Worm (Caenorhabditis elegans) whole organism, late embryonic: ENCODE results near the gene Y50E8A.5.

Experiments used
- T23F11.4 ChIP-seq: fragments of 200-800 bp; sonication (Bioruptor generic); optimal IDR thresholded peaks from 2 replicates; lab custom pipeline; 2018; ENCODE audit warnings: mild to moderate bottlenecking, missing genetic modification characterization, missing compliant biosample characterization
- ahr-1 ChIP-seq: sonication (generic microtip); optimal IDR thresholded peaks from 2 replicates; lab custom pipeline; 2016; ENCODE audit warnings: missing genetic modification characterization, missing compliant biosample characterization
- ama-1 ChIP-seq: fragments of 150-350 bp; optimal IDR thresholded peaks from 2 replicates; lab custom pipeline; 2014
- ceh-18 ChIP-seq: sonication (generic microtip); optimal IDR thresholded peaks from 2 replicates; lab custom pipeline; 2016; ENCODE audit warnings: missing genetic modification characterization, missing compliant biosample characterization
- ceh-22 ChIP-seq: sonication (generic microtip); optimal IDR thresholded peaks from 2 replicates; lab custom pipeline; 2017; ENCODE audit warnings: missing biosample characterization, missing genetic modification characterization
- ceh-48 ChIP-seq: sonication (generic microtip); optimal IDR thresholded peaks from 2 replicates; lab custom pipeline; 2016; ENCODE audit warnings: missing genetic modification characterization, inconsistent platforms, missing compliant biosample characterization
- dmd-4 ChIP-seq: sonication (generic microtip); optimal IDR thresholded peaks from 2 replicates; lab custom pipeline; 2016; ENCODE audit warnings: borderline replicate concordance, missing genetic modification characterization, missing compliant biosample characterization
- elt-4 ChIP-seq: sonication (generic microtip); optimal IDR thresholded peaks from 2 replicates; lab custom pipeline; 2016; ENCODE audit warnings: missing genetic modification characterization, missing compliant biosample characterization
- eyg-1 ChIP-seq: sonication (generic microtip); optimal IDR thresholded peaks from 2 replicates; lab custom pipeline; 2016; ENCODE audit warnings: missing genotype, missing genetic modification characterization, missing compliant biosample characterization
- fkh-10 ChIP-seq: fragments of 150-350 bp; optimal IDR thresholded peaks from 2 replicates; lab custom pipeline; 2014; ENCODE audit warnings: missing biosample characterization, missing genetic modification reagents, missing genetic modification characterization
- hlh-30 ChIP-seq: sonication (generic microtip); optimal IDR thresholded peaks from 2 replicates; lab custom pipeline; 2017; ENCODE audit warnings: antibody characterized with exemption, missing genetic modification characterization, missing compliant biosample characterization; ENCODE audit not compliant: insufficient read depth
- hlh-6 ChIP-seq: sonication (generic microtip); optimal IDR thresholded peaks from 2 replicates; lab custom pipeline; 2016; ENCODE audit warnings: missing genotype, missing genetic modification characterization, missing compliant biosample characterization
- hlh-8 ChIP-seq: sonication (generic microtip); optimal IDR thresholded peaks from 2 replicates; lab custom pipeline; 2016; ENCODE audit warnings: missing genotype, missing genetic modification characterization, missing compliant biosample characterization
- madf-2 ChIP-seq: sonication (generic microtip); optimal IDR thresholded peaks from 2 replicates; lab custom pipeline; 2017; ENCODE audit warnings: missing genetic modification characterization, missing compliant biosample characterization
- mec-3 ChIP-seq: sonication (generic microtip); optimal IDR thresholded peaks from 2 replicates; lab custom pipeline; 2016; ENCODE audit warnings: borderline replicate concordance, missing genetic modification characterization, missing compliant biosample characterization
- nhr-11 ChIP-seq: fragments of 150-350 bp; optimal IDR thresholded peaks from 2 replicates; lab custom pipeline; 2014; ENCODE audit warnings: missing biosample characterization, missing genetic modification characterization
- odd-2 ChIP-seq: sonication (generic microtip); optimal IDR thresholded peaks from 2 replicates; lab custom pipeline; 2017; ENCODE audit warnings: antibody characterized with exemption, mild to moderate bottlenecking, missing genetic modification characterization, missing compliant biosample characterization
- pat-9 ChIP-seq: fragments of 200-800 bp; sonication (Bioruptor generic); optimal IDR thresholded peaks from 2 replicates; lab custom pipeline; 2018; ENCODE audit warnings: mild to moderate bottlenecking, missing genetic modification characterization, moderate library complexity, missing compliant biosample characterization
- pha-2 ChIP-seq: sonication (generic microtip); optimal IDR thresholded peaks from 2 replicates; lab custom pipeline; 2017; ENCODE audit warnings: mild to moderate bottlenecking, missing genetic modification characterization, missing compliant biosample characterization
- rnt-1 ChIP-seq: sonication (generic microtip); optimal IDR thresholded peaks from 2 replicates; lab custom pipeline; 2016; ENCODE audit warnings: missing genetic modification characterization, missing compliant biosample characterization
- sdc-2 ChIP-seq: sonication (generic microtip); optimal IDR thresholded peaks from 2 replicates; lab custom pipeline; 2016; ENCODE audit warnings: missing genotype, missing genetic modification characterization, missing compliant biosample characterization
- syd-9 ChIP-seq: sonication (generic microtip); optimal IDR thresholded peaks from 2 replicates; lab custom pipeline; 2016; ENCODE audit warnings: mild to moderate bottlenecking, missing genetic modification characterization, moderate library complexity, missing compliant biosample characterization
- tbx-7 ChIP-seq: sonication (generic microtip); optimal IDR thresholded peaks from 2 replicates; lab custom pipeline; 2016; ENCODE audit warnings: missing genotype, missing genetic modification characterization, missing compliant biosample characterization
- zip-5 ChIP-seq: sonication (generic microtip); optimal IDR thresholded peaks from 2 replicates; lab custom pipeline; 2016; ENCODE audit warnings: missing genetic modification characterization, missing compliant biosample characterization

Gene Y50E8A.5

ce11 chrV:14685435-14686058, 51.2 kb downstream of the Y50E8A.5 start, which contains the start of gene C47E8.4 (continued):
- TF ChIP-seq mec-3, result peak; percentile 83
- TF ChIP-seq T23F11.4 (GFP tag; lab: Kevin White, UChicago), result no peak
- TF ChIP-seq ahr-1 (tag; lab: Kevin White, UChicago), result no peak
- no peak for TF ChIP-seq ama-1 (lab: Kevin White, UChicago)
- no peak for TF ChIP-seq ceh-22 (tag; lab: Kevin White, UChicago)
- no peak for TF ChIP-seq dmd-4 (tag; lab: Kevin White, UChicago)
- TF ChIP-seq tbx-7 (tag; lab: Kevin White, UChicago), result peak; percentile 95
- peak; percentile 93 for TF ChIP-seq ceh-18 (tag; lab: Kevin White, UChicago)
- TF ChIP-seq syd-9 (tag; lab: Kevin White, UChicago), result peak; percentile 53
- TF ChIP-seq sdc-2, result peak; percentile 64
- TF ChIP-seq eyg-1 (tag; lab: Kevin White, UChicago), result peak; percentile 78
- peak; percentile 92 for TF ChIP-seq hlh-8 (tag; lab: Kevin White, UChicago)
- peak; percentile 93 for TF ChIP-seq rnt-1 (tag; lab: Kevin White, UChicago)
- TF ChIP-seq elt-4 (tag; lab: Kevin White, UChicago), result no peak
- peak; percentile 12 for TF ChIP-seq ceh-48 (tag; lab: Kevin White, UChicago)
- peak; percentile 52 for TF ChIP-seq pha-2 (tag; lab: Kevin White, UChicago)
- no peak for TF ChIP-seq hlh-6 (tag; lab: Kevin White, UChicago)
- peak; percentile 72 for TF ChIP-seq zip-5 (tag; lab: Kevin White, UChicago)
- TF ChIP-seq odd-2, result no peak
- TF ChIP-seq fkh-10 (GFP tag; lab: Kevin White, UChicago), result peak; percentile 30
- TF ChIP-seq nhr-11 (tag; lab: Kevin White, UChicago), result no peak
- TF ChIP-seq hlh-30 (tag; lab: Kevin White, UChicago), result peak; percentile 33
- TF ChIP-seq pat-9 (tag; lab: Kevin White, UChicago), result no peak
- TF ChIP-seq madf-2, result no peak
